Fruit fly (Drosophila melanogaster) whole organism, embryonic: Measurements from ENCODE around the gene Sfp38D.

Source experiments
- Bdp1 ChIP-seq: fragments of 200-800 bp; sonication (Bioruptor generic); optimal IDR thresholded peaks from 3 replicates; lab custom pipeline; 2016; ENCODE audit warnings: missing biosample characterization, missing genetic modification characterization
- CG1024 ChIP-seq: fragments of 200-800 bp; sonication (Bioruptor generic); IDR thresholded peaks from 2 replicates; pipeline ENCODE4 v1.3.6; 2022; ENCODE audit warnings: missing biosample characterization, missing genetic modification characterization
- CG10267 ChIP-seq: fragments of 200-800 bp; sonication (Bioruptor generic); optimal IDR thresholded peaks from 2 replicates; lab custom pipeline; 2018; ENCODE audit warnings: missing biosample characterization, mild to moderate bottlenecking, missing genetic modification characterization, moderate library complexity
- CG10565 ChIP-seq: fragments of 200-800 bp; sonication (Bioruptor generic); optimal IDR thresholded peaks from 3 replicates; lab custom pipeline; 2016; ENCODE audit warnings: missing biosample characterization, mild to moderate bottlenecking, missing genetic modification characterization
- CG10959 ChIP-seq: fragments of 200-800 bp; sonication (Bioruptor generic); IDR thresholded peaks from 2 replicates; pipeline ENCODE4 v1.3.6; 2022; ENCODE audit warnings: missing biosample characterization, missing genetic modification characterization
- CG14860 ChIP-seq: fragments of 200-800 bp; sonication (Bioruptor generic); IDR thresholded peaks from 3 replicates; pipeline ENCODE4 v1.3.6; 2022; ENCODE audit warnings: missing biosample characterization, missing genetic modification characterization; ENCODE audit not compliant: partially characterized antibody
- CG16815 ChIP-seq: fragments of 200-800 bp; sonication (Bioruptor generic); optimal IDR thresholded peaks from 3 replicates; lab custom pipeline; 2017; ENCODE audit warnings: missing biosample characterization, mild to moderate bottlenecking, missing genetic modification characterization
- CG1832 ChIP-seq: fragments of 200-800 bp; sonication (Bioruptor generic); optimal IDR thresholded peaks from 2 replicates; lab custom pipeline; 2017; ENCODE audit warnings: missing biosample characterization, mild to moderate bottlenecking, missing genetic modification characterization, inconsistent platforms
- CG2116 ChIP-seq: fragments of 200-800 bp; sonication (Bioruptor generic); optimal IDR thresholded peaks from 3 replicates; lab custom pipeline; 2018; ENCODE audit warnings: missing biosample characterization, mild to moderate bottlenecking, missing genetic modification characterization
- CG3847 ChIP-seq: fragments of 200-800 bp; sonication (Bioruptor generic); IDR thresholded peaks from 2 replicates; pipeline ENCODE4 v1.3.6; 2022; ENCODE audit warnings: missing biosample characterization, missing genetic modification characterization
- CG4404 ChIP-seq: fragments of 200-800 bp; sonication (Bioruptor generic); IDR thresholded peaks from 2 replicates; pipeline ENCODE4 v1.3.6; 2022; ENCODE audit warnings: missing biosample characterization, missing genetic modification characterization
- CG4730 ChIP-seq: fragments of 200-800 bp; sonication (Bioruptor generic); IDR thresholded peaks from 2 replicates; pipeline ENCODE4 v1.3.6; 2022; ENCODE audit warnings: missing biosample characterization, missing genetic modification characterization
- CG6272 ChIP-seq: fragments of 200-800 bp; sonication (Bioruptor generic); IDR thresholded peaks from 2 replicates; pipeline ENCODE4 v1.3.6; 2022; ENCODE audit warnings: missing biosample characterization, missing genetic modification characterization
- CG7357 ChIP-seq: fragments of 200-800 bp; sonication (Bioruptor generic); IDR thresholded peaks from 3 replicates; pipeline ENCODE4 v1.3.6; 2022; ENCODE audit warnings: missing biosample characterization, missing genetic modification characterization
- CG9727 ChIP-seq: fragments of 200-800 bp; sonication (Bioruptor generic); optimal IDR thresholded peaks from 3 replicates; lab custom pipeline; 2017; ENCODE audit warnings: missing biosample characterization, mild to moderate bottlenecking, missing genetic modification characterization
- CG9876 ChIP-seq: fragments of 200-800 bp; sonication (Bioruptor generic); optimal IDR thresholded peaks from 2 replicates; lab custom pipeline; 2016; ENCODE audit warnings: missing biosample characterization, missing genetic modification characterization
- Chrac-16 ChIP-seq: fragments of 200-800 bp; sonication (Bioruptor generic); optimal IDR thresholded peaks from 3 replicates; lab custom pipeline; 2016; ENCODE audit warnings: missing biosample characterization, missing genetic modification characterization
- D ChIP-seq, 2 experiments: fragments of 200-800 bp in 1 of 2; fragments of >200 bp in 1 of 2; sonication (Bioruptor generic) in 1 of 2; optimal IDR thresholded peaks; 2 replicates in 1 of 2; 3 replicates in 1 of 2; lab custom pipeline; 2017; ENCODE audit warnings: mild to moderate bottlenecking in 1 of 2, missing biosample characterization in 1 of 2, missing genetic modification characterization in 1 of 2, missing genetic modification reagents in 1 of 2
- Dfd ChIP-seq, 2 experiments: fragments of >200 bp; optimal IDR thresholded peaks; 2 replicates each; lab custom pipeline; 2017; ENCODE audit warnings: missing biosample characterization in 2 of 2, missing genetic modification characterization in 2 of 2
- H2.0 ChIP-seq: fragments of 200-800 bp; sonication (Bioruptor generic); IDR thresholded peaks from 2 replicates; pipeline ENCODE4 v1.3.6; 2022; ENCODE audit warnings: missing biosample characterization, missing genetic modification characterization
- HHEX ChIP-seq: fragments of 200-800 bp; sonication (Bioruptor generic); optimal IDR thresholded peaks from 3 replicates; lab custom pipeline; 2017; ENCODE audit warnings: missing biosample characterization, mild to moderate bottlenecking, missing genetic modification characterization, missing genetic modification reagents
- HLH4C ChIP-seq: fragments of 200-800 bp; sonication (Bioruptor generic); IDR thresholded peaks from 3 replicates; pipeline ENCODE4 v1.3.6; 2022; ENCODE audit warnings: missing biosample characterization, missing genetic modification characterization; ENCODE audit not compliant: partially characterized antibody
- Lim3 ChIP-seq: fragments of 200-800 bp; sonication (Bioruptor generic); IDR thresholded peaks from 2 replicates; pipeline ENCODE4 v1.3.6; 2022; ENCODE audit warnings: missing biosample characterization, missing genetic modification characterization
- NC2β ChIP-seq: fragments of 200-800 bp; sonication (Bioruptor generic); optimal IDR thresholded peaks from 2 replicates; lab custom pipeline; 2016; ENCODE audit warnings: missing biosample characterization, missing genetic modification characterization
- Nf-YA ChIP-seq: fragments of 200-800 bp; sonication (Bioruptor generic); IDR thresholded peaks from 2 replicates; pipeline ENCODE4 v1.3.6; 2022; ENCODE audit warnings: missing biosample characterization, missing genetic modification characterization
- Poxn ChIP-seq: fragments of 200-800 bp; sonication (Bioruptor generic); IDR thresholded peaks from 2 replicates; pipeline ENCODE4 v1.3.6; 2022; ENCODE audit warnings: missing biosample characterization, missing genetic modification characterization
- Ravus ChIP-seq: fragments of 200-800 bp; sonication (Bioruptor generic); IDR thresholded peaks from 2 replicates; pipeline ENCODE4 v1.3.6; 2022; ENCODE audit warnings: missing biosample characterization, missing genetic modification characterization
- Rfx ChIP-seq: fragments of 200-800 bp; sonication (Bioruptor generic); IDR thresholded peaks from 2 replicates; pipeline ENCODE4 v1.3.6; 2022; ENCODE audit warnings: missing biosample characterization, missing genetic modification characterization
- Sin3A ChIP-seq: fragments of >200 bp; optimal IDR thresholded peaks from 2 replicates; lab custom pipeline; 2018
- al ChIP-seq: fragments of 200-800 bp; sonication (Bioruptor generic); IDR thresholded peaks from 2 replicates; pipeline ENCODE4 v1.3.6; 2022; ENCODE audit warnings: missing biosample characterization, missing genetic modification characterization
- amos ChIP-seq: fragments of 200-800 bp; sonication (Bioruptor generic); IDR thresholded peaks from 2 replicates; pipeline ENCODE4 v1.3.6; 2022; ENCODE audit warnings: missing biosample characterization, missing genetic modification characterization; ENCODE audit not compliant: partially characterized antibody
- ara ChIP-seq: fragments of 200-800 bp; sonication (Bioruptor generic); IDR thresholded peaks from 2 replicates; pipeline ENCODE4 v1.3.6; 2022; ENCODE audit warnings: missing biosample characterization, missing genetic modification characterization
- bcd ChIP-seq: fragments of 200-800 bp; sonication (Bioruptor generic); optimal IDR thresholded peaks from 2 replicates; lab custom pipeline; 2017; ENCODE audit warnings: missing biosample characterization, mild to moderate bottlenecking, missing genetic modification characterization
- bsh ChIP-seq, 2 experiments: fragments of 200-800 bp; sonication (Bioruptor generic); optimal IDR thresholded peaks; 2 replicates each; lab custom pipeline; 2017 to 2018; ENCODE audit warnings: mild to moderate bottlenecking in 2 of 2, missing biosample characterization in 2 of 2, missing genetic modification characterization in 2 of 2, moderate library complexity in 1 of 2
- crp ChIP-seq, 2 experiments: fragments of 200-800 bp; sonication (Bioruptor generic); optimal IDR thresholded peaks; 2 replicates in 1 of 2; 3 replicates in 1 of 2; lab custom pipeline; 2017; ENCODE audit warnings: missing biosample characterization in 2 of 2, missing genetic modification characterization in 2 of 2, mild to moderate bottlenecking in 1 of 2, moderate library complexity in 1 of 2
- dan ChIP-seq: fragments of 200-800 bp; sonication (Bioruptor generic); IDR thresholded peaks from 2 replicates; pipeline ENCODE4 v1.3.6; 2022; ENCODE audit warnings: missing biosample characterization, missing genetic modification characterization
- danr ChIP-seq: fragments of 200-800 bp; sonication (Bioruptor generic); IDR thresholded peaks from 2 replicates; pipeline ENCODE4 v1.3.6; 2022; ENCODE audit warnings: missing biosample characterization, missing genetic modification characterization
- dimm ChIP-seq: fragments of 200-800 bp; sonication (Bioruptor generic); IDR thresholded peaks from 2 replicates; pipeline ENCODE4 v1.3.6; 2022; ENCODE audit warnings: missing biosample characterization, missing genetic modification characterization
- dmrt11E ChIP-seq: fragments of 200-800 bp; sonication (Bioruptor generic); optimal IDR thresholded peaks from 3 replicates; lab custom pipeline; 2018; ENCODE audit warnings: missing biosample characterization, mild to moderate bottlenecking, missing genetic modification characterization, moderate library complexity
- dpn ChIP-seq, 2 experiments: fragments of 200-800 bp; sonication (Bioruptor generic); optimal IDR thresholded peaks; 3 replicates each; lab custom pipeline; 2016; ENCODE audit warnings: missing biosample characterization in 2 of 2, missing genetic modification characterization in 2 of 2
- eyg ChIP-seq: fragments of 200-800 bp; sonication (Bioruptor generic); optimal IDR thresholded peaks from 3 replicates; lab custom pipeline; 2016; ENCODE audit warnings: missing biosample characterization, missing genetic modification characterization
- ftz-f1 ChIP-seq: fragments of 200-800 bp; sonication (Bioruptor generic); optimal IDR thresholded peaks from 2 replicates; lab custom pipeline; 2016; ENCODE audit warnings: missing biosample characterization, missing genetic modification characterization
- fu2 ChIP-seq: fragments of 200-800 bp; sonication (Bioruptor generic); optimal IDR thresholded peaks from 2 replicates; lab custom pipeline; 2016; ENCODE audit warnings: missing biosample characterization, missing genetic modification characterization
- jing ChIP-seq: fragments of 200-800 bp; sonication (Bioruptor generic); optimal IDR thresholded peaks from 2 replicates; lab custom pipeline; 2018; ENCODE audit warnings: missing biosample characterization, mild to moderate bottlenecking, missing genetic modification characterization
- jumu ChIP-seq: fragments of 200-800 bp; sonication (Bioruptor generic); optimal IDR thresholded peaks from 3 replicates; lab custom pipeline; 2016; ENCODE audit warnings: missing biosample characterization, missing genetic modification characterization
- lmd ChIP-seq: fragments of 200-800 bp; sonication (Bioruptor generic); IDR thresholded peaks from 2 replicates; pipeline ENCODE4 v1.3.6; 2022; ENCODE audit warnings: missing biosample characterization, missing genetic modification characterization
- pros ChIP-seq: fragments of 200-800 bp; sonication (Bioruptor generic); optimal IDR thresholded peaks from 3 replicates; lab custom pipeline; 2019; ENCODE audit warnings: missing biosample characterization, mild to moderate bottlenecking, missing genetic modification characterization, moderate library complexity
- pum ChIP-seq: fragments of 200-800 bp; sonication (Bioruptor generic); optimal IDR thresholded peaks from 2 replicates; lab custom pipeline; 2016; ENCODE audit warnings: missing biosample characterization, missing genetic modification characterization
- salm ChIP-seq: fragments of 200-800 bp; sonication (Bioruptor generic); optimal IDR thresholded peaks from 2 replicates; lab custom pipeline; 2018; ENCODE audit warnings: missing biosample characterization, mild to moderate bottlenecking, missing genetic modification characterization
- sens-2 ChIP-seq: fragments of 200-800 bp; sonication (Bioruptor generic); IDR thresholded peaks from 2 replicates; pipeline ENCODE4 v1.3.6; 2022; ENCODE audit warnings: missing biosample characterization, missing genetic modification characterization
- zfh1 ChIP-seq: fragments of 200-800 bp; sonication (Bioruptor generic); IDR thresholded peaks from 3 replicates; pipeline ENCODE4 v1.3.6; 2022; ENCODE audit warnings: missing biosample characterization, missing genetic modification characterization

Sfp38D gene

dm6 chr2L:20656110-20656509 lies 15.4 kb downstream of the Sfp38D start, which contains the start of the genes brun and CG2614 (continued):
- TF ChIP-seq danr (GFP tag; lab: Robert Waterston, UW) (peak; percentile 23; the same call in 1 of the 2 replicates), HLH4C (GFP tag; lab: Robert Waterston, UW) (peak; percentile 77), sens-2 (GFP tag; lab: Robert Waterston, UW) (peak; percentile 89), bsh (GFP tag; optimal IDR thresholded peaks at IDR 0.05; lab: Kevin White, UChicago) (peak in 1 of 2 experiments; percentile 57), amos (GFP tag; lab: Robert Waterston, UW) (peak; percentile 82), dpn (GFP tag; optimal IDR thresholded peaks at IDR 0.05; lab: Kevin White, UChicago) (peak; percentile 79), CG10267 (tag; lab: Kevin White, UChicago) (peak; percentile 70), Ravus (GFP tag; lab: Robert Waterston, UW) (0 out of 2 replicates have a peak, but pooled peaks have one; percentile 5), CG10959 (0 out of 2 replicates have a peak, but pooled peaks have one; percentile 20), ftz-f1 (GFP tag; lab: Kevin White, UChicago) (peak; percentile 34), zfh1 (GFP tag; lab: Robert Waterston, UW) (peak; percentile 65; the same call in 2 of the 3 replicates), dan (GFP tag; lab: Robert Waterston, UW) (no peak), ara (GFP tag; lab: Robert Waterston, UW) (peak; percentile 63; the same call in 1 of the 2 replicates), CG10565 (GFP tag; lab: Kevin White, UChicago) (no peak), eyg (GFP tag; lab: Kevin White, UChicago) (peak; percentile 41), al (GFP tag; lab: Robert Waterston, UW) (peak; percentile 74), Rfx (GFP tag; lab: Robert Waterston, UW) (peak; percentile 77; the same call in 1 of the 2 replicates), CG6272 (GFP tag; lab: Robert Waterston, UW) (peak; percentile 82), fu2 (GFP tag; lab: Kevin White, UChicago) (peak; percentile 57), dimm (GFP tag; lab: Robert Waterston, UW) (no peak), jing (GFP tag; lab: Kevin White, UChicago) (no peak), Nf-YA (GFP tag; lab: Robert Waterston, UW) (peak; percentile 73; the same call in 1 of the 2 replicates), jumu (GFP tag; lab: Kevin White, UChicago) (peak; percentile 82), CG4404 (peak; percentile 83), CG9727 (GFP tag; lab: Kevin White, UChicago) (peak; percentile 69), CG7357 (GFP tag; lab: Robert Waterston, UW) (peak; percentile 47; the same call in 2 of the 3 replicates), Lim3 (GFP tag; lab: Robert Waterston, UW) (no peak), salm (tag; lab: Kevin White, UChicago) (no peak), D (optimal IDR thresholded peaks at IDR 0.05; lab: Kevin White, UChicago) (no peak), D (GFP tag; optimal IDR thresholded peaks at IDR 0.05; lab: Kevin White, UChicago) (no peak), CG4730 (GFP tag; lab: Robert Waterston, UW) (peak; percentile 71), CG3847 (peak; percentile 85), NC2β (peak; percentile 59), CG16815 (peak; percentile 38), H2.0 (GFP tag; lab: Robert Waterston, UW) (peak; percentile 62; the same call in 1 of the 2 replicates), Chrac-16 (peak; percentile 71), CG14860 (GFP tag; lab: Robert Waterston, UW) (peak; percentile 81; the same call in 2 of the 3 replicates), lmd (GFP tag; lab: Robert Waterston, UW) (peak; percentile 59), CG1832 (GFP tag; lab: Kevin White, UChicago) (no peak), CG1024 (GFP tag; lab: Robert Waterston, UW) (peak; percentile 37; the same call in 1 of the 2 replicates), Poxn (GFP tag; lab: Robert Waterston, UW) (peak; percentile 13; the same call in 1 of the 2 replicates), crp (GFP tag; optimal IDR thresholded peaks at IDR 0.05; lab: Kevin White, UChicago) (peak in 1 of 2 experiments; percentile 65), Bdp1 (GFP tag; lab: Kevin White, UChicago) (no peak), Dfd (GFP tag; optimal IDR thresholded peaks at IDR 0.05; lab: Kevin White, UChicago) (no peak), HHEX (GFP tag; lab: Kevin White, UChicago) (no peak), CG2116 (peak; percentile 77), pros (GFP tag; lab: Kevin White, UChicago) (no peak), bcd (GFP tag; lab: Kevin White, UChicago) (no peak), pum (GFP tag; lab: Kevin White, UChicago) (peak; percentile 76), dmrt11E (tag; lab: Kevin White, UChicago) (peak; percentile 69), Sin3A (lab: Kevin White, UChicago) (peak; percentile 99), CG9876 (GFP tag; lab: Kevin White, UChicago) (peak; percentile 62)
